Worm (Caenorhabditis elegans): ENCODE results near the gene ZC395.5.

Gene ZC395.5

DNA sequence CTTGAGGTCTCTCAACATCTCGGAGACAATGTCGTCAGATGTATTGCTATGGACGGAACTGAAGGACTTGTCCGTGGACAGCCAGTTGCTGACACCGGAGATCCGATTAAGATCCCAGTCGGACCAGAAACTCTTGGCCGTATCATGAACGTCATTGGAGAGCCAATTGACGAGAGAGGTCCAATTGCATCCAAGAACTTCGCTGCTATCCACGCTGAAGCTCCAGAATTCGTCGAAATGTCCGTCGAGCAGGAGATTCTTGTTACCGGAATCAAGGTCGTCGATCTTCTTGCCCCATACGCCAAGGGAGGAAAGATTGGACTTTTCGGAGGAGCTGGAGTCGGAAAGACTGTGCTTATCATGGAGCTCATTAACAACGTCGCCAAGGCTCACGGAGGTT is 38.8 kb upstream of the ZC395.5 start:
- TF ChIP-seq F13C5.2 (tag; optimal IDR thresholded peaks at IDR 0.05) (no peak), flt-1 (GFP tag; IDR thresholded peaks at IDR 0.05) (no peak), tbx-11 (GFP tag; IDR thresholded peaks at IDR 0.05) (no peak), ceh-13 (GFP tag; optimal IDR thresholded peaks at IDR 0.05) (no peak), ets-7 (tag; optimal IDR thresholded peaks at IDR 0.05) (no peak), tbx-37 (GFP tag; conservative IDR thresholded peaks at IDR 0.05) (no peak), scrt-1 (GFP tag; IDR thresholded peaks at IDR 0.05) (no peak), pes-1 (GFP tag; IDR thresholded peaks at IDR 0.05) (no peak)

DNA sequence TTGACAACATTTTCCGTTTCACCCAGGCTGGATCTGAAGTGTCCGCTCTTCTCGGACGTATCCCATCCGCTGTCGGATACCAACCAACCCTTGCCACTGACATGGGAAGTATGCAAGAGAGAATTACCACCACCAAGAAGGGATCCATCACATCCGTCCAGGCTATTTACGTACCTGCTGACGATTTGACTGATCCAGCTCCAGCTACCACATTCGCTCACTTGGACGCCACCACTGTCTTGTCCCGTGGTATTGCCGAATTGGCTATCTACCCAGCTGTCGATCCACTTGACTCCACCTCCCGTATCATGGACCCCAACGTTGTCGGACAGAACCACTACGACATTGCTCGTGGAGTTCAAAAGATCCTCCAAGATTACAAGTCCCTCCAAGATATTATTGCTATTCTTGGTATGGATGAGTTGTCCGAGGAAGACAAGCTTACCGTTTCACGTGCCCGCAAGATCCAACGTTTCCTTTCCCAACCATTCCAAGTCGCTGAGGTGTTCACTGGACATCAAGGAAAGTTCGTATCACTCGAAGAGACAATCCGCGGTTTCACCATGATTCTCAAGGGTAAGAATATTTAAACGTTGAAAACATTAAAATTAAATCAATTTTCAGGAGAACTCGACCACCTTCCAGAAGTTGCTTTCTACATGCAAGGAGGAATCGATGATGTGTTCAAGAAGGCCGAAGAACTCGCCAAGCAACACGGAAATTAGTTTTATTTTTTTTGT is 38.0 kb upstream of the ZC395.5 start:
- TF ChIP-seq F13C5.2 (tag; optimal IDR thresholded peaks at IDR 0.05) (no peak), ceh-36 (tag; optimal IDR thresholded peaks at IDR 0.05) (no peak), tbx-37 (GFP tag; conservative IDR thresholded peaks at IDR 0.05) (no peak), hmg-4 (GFP tag; optimal IDR thresholded peaks at IDR 0.05) (no peak), flt-1 (GFP tag; IDR thresholded peaks at IDR 0.05) (no peak), hnd-1 (tag; optimal IDR thresholded peaks at IDR 0.05) (no peak), tbx-11 (GFP tag; IDR thresholded peaks at IDR 0.05) (no peak), B0310.2 (tag; optimal IDR thresholded peaks at IDR 0.05) (no peak), ama-1 (optimal IDR thresholded peaks at IDR 0.05) (no peak), tra-4 (tag; optimal IDR thresholded peaks at IDR 0.05) (no peak), hmbx-1 (tag; optimal IDR thresholded peaks at IDR 0.05) (no peak), aly-1 (tag; optimal IDR thresholded peaks at IDR 0.05) (no peak), sea-1 (GFP tag; conservative IDR thresholded peaks at IDR 0.05) (no peak)

DNA sequence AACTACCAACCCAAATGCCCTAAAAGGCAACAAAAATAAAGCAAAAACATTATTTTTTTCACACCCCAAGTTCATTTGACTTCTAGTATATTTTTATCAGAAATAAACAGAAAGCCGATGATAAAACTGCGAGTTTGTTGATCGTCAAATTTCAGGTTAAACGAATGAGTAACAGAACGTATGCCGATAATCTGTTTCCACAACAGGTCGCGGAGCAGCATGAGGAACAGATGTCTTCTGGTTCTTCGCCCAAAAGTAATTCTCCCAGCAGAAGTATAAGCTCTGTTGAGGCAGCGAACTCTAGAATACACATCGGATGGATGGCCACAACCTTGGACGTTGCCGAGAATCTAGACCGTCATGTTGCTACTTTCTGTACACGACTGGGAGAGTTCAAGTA is 37.2 kb upstream of the ZC395.5 start, which contains the start of gene prmt-5:
Gene prmt-5 (plus strand): TSS at position 141 of the 400 bp plus-strand sequence.
- TF ChIP-seq aly-1 (tag; optimal IDR thresholded peaks at IDR 0.05) (no peak), sea-1 (GFP tag; conservative IDR thresholded peaks at IDR 0.05) (no peak), flt-1 (GFP tag; IDR thresholded peaks at IDR 0.05) (no peak), F13C5.2 (tag; optimal IDR thresholded peaks at IDR 0.05) (no peak), hmg-4 (GFP tag; optimal IDR thresholded peaks at IDR 0.05) (no peak), tra-4 (tag; optimal IDR thresholded peaks at IDR 0.05) (no peak), hnd-1 (tag; optimal IDR thresholded peaks at IDR 0.05) (no peak), tbx-11 (GFP tag; IDR thresholded peaks at IDR 0.05) (no peak), ceh-13 (GFP tag; optimal IDR thresholded peaks at IDR 0.05) (no peak), hmbx-1 (tag; optimal IDR thresholded peaks at IDR 0.05) (no peak), scrt-1 (GFP tag; IDR thresholded peaks at IDR 0.05) (no peak), tbx-37 (GFP tag; conservative IDR thresholded peaks at IDR 0.05) (no peak), ama-1 (optimal IDR thresholded peaks at IDR 0.05) (no peak), B0310.2 (tag; optimal IDR thresholded peaks at IDR 0.05) (no peak), ceh-36 (tag; optimal IDR thresholded peaks at IDR 0.05) (no peak), ets-7 (tag; optimal IDR thresholded peaks at IDR 0.05) (no peak)

DNA sequence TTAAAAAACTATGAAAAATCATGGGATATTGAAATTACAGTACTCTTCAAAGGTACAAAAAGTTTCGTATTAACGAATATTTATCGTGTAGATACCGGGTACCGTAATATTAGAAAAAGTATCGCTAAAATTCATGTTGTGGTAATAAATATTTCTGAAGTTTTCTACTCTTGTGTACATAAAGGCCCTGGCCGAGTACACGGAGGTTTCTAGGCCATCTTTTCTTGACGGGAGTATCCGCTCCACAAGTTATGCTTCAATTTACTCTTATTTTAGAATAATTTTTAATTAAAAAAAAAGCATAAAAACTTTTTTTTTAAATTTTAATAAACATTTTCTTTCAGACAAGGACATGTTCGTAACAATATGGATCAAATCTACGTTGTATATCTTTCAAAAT is 34.5 kb upstream of the ZC395.5 start:
- no peak for TF ChIP-seq sea-1 (GFP tag; conservative IDR thresholded peaks at IDR 0.05)
- no peak for TF ChIP-seq ama-1 (optimal IDR thresholded peaks at IDR 0.05)

DNA sequence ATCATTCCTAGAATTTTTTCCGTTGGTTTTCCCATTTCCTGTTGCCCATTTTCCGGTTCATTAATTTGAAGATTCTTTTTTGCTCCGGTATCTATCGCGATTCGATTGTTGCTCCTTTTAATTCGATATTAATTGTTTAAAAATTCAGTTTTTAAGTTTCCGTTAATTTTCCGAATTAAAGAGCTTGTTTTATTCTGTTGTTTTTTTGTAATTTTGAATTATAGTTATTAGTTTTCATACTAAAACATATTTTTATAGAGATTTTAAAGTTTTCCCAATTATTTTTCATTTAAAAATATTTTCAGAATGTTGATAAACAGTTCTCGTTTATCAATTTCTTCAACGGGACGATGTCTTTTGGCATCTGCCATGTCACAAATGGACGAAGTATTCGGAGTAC is 33.3 kb upstream of the ZC395.5 start, which contains the start of gene mrps-26:
Gene mrps-26 (plus strand): TSS at position 301 of the 400 bp plus-strand sequence.
- TF ChIP-seq hnd-1 (tag; optimal IDR thresholded peaks at IDR 0.05) (no peak), hmg-4 (GFP tag; optimal IDR thresholded peaks at IDR 0.05) (no peak), pes-1 (GFP tag; IDR thresholded peaks at IDR 0.05) (no peak), ceh-13 (GFP tag; optimal IDR thresholded peaks at IDR 0.05) (no peak), tbx-11 (GFP tag; IDR thresholded peaks at IDR 0.05) (no peak), hmbx-1 (tag; optimal IDR thresholded peaks at IDR 0.05) (no peak), F13C5.2 (tag; optimal IDR thresholded peaks at IDR 0.05) (no peak), flt-1 (GFP tag; IDR thresholded peaks at IDR 0.05) (no peak)

- TF ChIP-seq hmg-4 (GFP tag; optimal IDR thresholded peaks at IDR 0.05) (no peak), hnd-1 (tag; optimal IDR thresholded peaks at IDR 0.05) (no peak), hmbx-1 (tag; optimal IDR thresholded peaks at IDR 0.05) (no peak), tra-4 (tag; optimal IDR thresholded peaks at IDR 0.05) (no peak), F13C5.2 (tag; optimal IDR thresholded peaks at IDR 0.05) (no peak), ets-7 (tag; optimal IDR thresholded peaks at IDR 0.05) (no peak), scrt-1 (GFP tag; IDR thresholded peaks at IDR 0.05) (no peak), tbx-11 (GFP tag; IDR thresholded peaks at IDR 0.05) (no peak), flt-1 (GFP tag; IDR thresholded peaks at IDR 0.05) (no peak)
Measured at ce11 chrIII:5236104-5236503, 31.5 kb upstream of the ZC395.5 start, which contains the start of gene prx-10. Gene prx-10, plus strand, starts transcription at chrIII:5236404.

- TF ChIP-seq ceh-36 (tag; optimal IDR thresholded peaks at IDR 0.05): no peak
- TF ChIP-seq hmg-4 (GFP tag; optimal IDR thresholded peaks at IDR 0.05): no peak
- no peak for TF ChIP-seq flt-1 (GFP tag; IDR thresholded peaks at IDR 0.05)
- TF ChIP-seq ets-7 (tag; optimal IDR thresholded peaks at IDR 0.05): no peak
- no peak for TF ChIP-seq tbx-11 (GFP tag; IDR thresholded peaks at IDR 0.05)
- no peak for TF ChIP-seq pes-1 (GFP tag; IDR thresholded peaks at IDR 0.05)
- no peak for TF ChIP-seq tbx-37 (GFP tag; conservative IDR thresholded peaks at IDR 0.05)
- TF ChIP-seq hnd-1 (tag; optimal IDR thresholded peaks at IDR 0.05): no peak
- TF ChIP-seq aly-1 (tag; optimal IDR thresholded peaks at IDR 0.05): no peak
- TF ChIP-seq ceh-13 (GFP tag; optimal IDR thresholded peaks at IDR 0.05): no peak
- TF ChIP-seq scrt-1 (GFP tag; IDR thresholded peaks at IDR 0.05): no peak
- TF ChIP-seq B0310.2 (tag; optimal IDR thresholded peaks at IDR 0.05): no peak
- no peak for TF ChIP-seq ama-1 (optimal IDR thresholded peaks at IDR 0.05)
- no peak for TF ChIP-seq tra-4 (tag; optimal IDR thresholded peaks at IDR 0.05)
Measured at ce11 chrIII:5241854-5242253, 25.8 kb upstream of the ZC395.5 start.

DNA sequence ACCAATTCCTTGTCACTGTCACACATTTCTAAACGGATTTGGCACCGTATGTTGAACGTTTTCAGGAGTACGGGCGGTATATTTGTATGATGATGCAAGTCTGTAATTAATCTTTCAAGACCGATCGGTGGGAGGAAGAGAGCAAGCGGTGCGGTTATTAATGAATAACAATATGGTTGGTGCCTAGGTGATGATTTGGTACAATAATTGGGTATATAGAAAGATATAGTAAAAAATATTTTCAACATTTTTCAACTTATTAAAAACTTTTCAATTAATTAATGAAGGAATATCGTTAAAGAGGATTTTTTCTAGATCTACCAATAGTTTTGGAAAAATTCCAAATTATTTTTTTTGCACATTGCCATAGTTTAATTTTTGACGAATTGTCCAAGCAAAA is 23.1 kb upstream of the ZC395.5 start, which contains the start of gene cnd-1:
Gene cnd-1 (minus strand): TSS at position 101 of the 400 bp plus-strand sequence.
- TF ChIP-seq flt-1 (GFP tag; IDR thresholded peaks at IDR 0.05) (no peak), ets-7 (tag; optimal IDR thresholded peaks at IDR 0.05) (no peak), hmbx-1 (tag; optimal IDR thresholded peaks at IDR 0.05) (no peak), scrt-1 (GFP tag; IDR thresholded peaks at IDR 0.05) (no peak), F13C5.2 (tag; optimal IDR thresholded peaks at IDR 0.05) (no peak), tbx-11 (GFP tag; IDR thresholded peaks at IDR 0.05) (no peak), B0310.2 (tag; optimal IDR thresholded peaks at IDR 0.05) (no peak), ceh-13 (GFP tag; optimal IDR thresholded peaks at IDR 0.05) (no peak), ceh-36 (tag; optimal IDR thresholded peaks at IDR 0.05) (no peak), hmg-4 (GFP tag; optimal IDR thresholded peaks at IDR 0.05) (no peak), pes-1 (GFP tag; IDR thresholded peaks at IDR 0.05) (no peak), tbx-37 (GFP tag; conservative IDR thresholded peaks at IDR 0.05) (no peak)

All from whole organism, early embryonic.